Fruit fly (Drosophila melanogaster): ENCODE measurements around the gene CG31016.
A peak's percentile ranks its signal among the peaks of the same experiment; 100 is the strongest.

DNA sequence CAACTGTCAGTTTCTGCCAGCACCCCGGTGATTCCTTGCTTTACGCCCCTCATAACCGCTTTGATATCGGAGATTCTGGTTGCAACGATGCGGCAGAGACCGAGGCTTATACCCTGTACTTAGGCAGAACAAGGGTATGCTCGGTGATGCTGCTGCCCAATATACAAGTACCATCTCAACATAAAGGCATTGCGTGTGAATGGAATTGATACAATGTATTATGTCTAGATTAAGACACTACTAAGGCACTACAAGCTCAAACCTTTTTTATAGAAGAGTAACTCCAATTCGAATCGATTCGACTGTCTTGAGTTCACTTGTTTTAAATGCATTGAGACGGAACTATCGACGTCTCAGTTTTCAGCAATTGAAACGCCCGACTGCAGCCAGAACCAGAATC is 38.8 kb upstream of the CG31016 start:
- TF ChIP-seq cyc (GFP tag; optimal IDR thresholded peaks at IDR 0.05) (peak; percentile 47), dac (GFP tag; optimal IDR thresholded peaks at IDR 0.05) (peak; percentile 74), CG6792 (GFP tag; optimal IDR thresholded peaks at IDR 0.05) (peak; percentile 20), CG11902 (GFP tag; optimal IDR thresholded peaks at IDR 0.05) (no peak), svp (GFP tag) (peak; percentile 35), Ets96B (tag; optimal IDR thresholded peaks at IDR 0.05) (peak; percentile 35), dsx (GFP tag; optimal IDR thresholded peaks at IDR 0.05; ENCODE audit: poor library complexity, severe bottlenecking) (peak; percentile 19), lz (GFP tag; optimal IDR thresholded peaks at IDR 0.05) (peak; percentile 29), eg (GFP tag; IDR thresholded peaks at IDR 0.05) (peak; percentile 54; the same call in 2 of the 3 replicates), CG3032 (tag; optimal IDR thresholded peaks at IDR 0.05) (peak; percentile 14), fd85E (GFP tag; optimal IDR thresholded peaks at IDR 0.05) (no peak), CG6163 (GFP tag; IDR thresholded peaks at IDR 0.05) (peak; percentile 75), CG16779 (tag; optimal IDR thresholded peaks at IDR 0.05) (no peak), Smox (GFP tag; optimal IDR thresholded peaks at IDR 0.05) (peak; percentile 18)
